Worm (Caenorhabditis elegans): ENCODE data around the gene rhi-1.

DNA sequence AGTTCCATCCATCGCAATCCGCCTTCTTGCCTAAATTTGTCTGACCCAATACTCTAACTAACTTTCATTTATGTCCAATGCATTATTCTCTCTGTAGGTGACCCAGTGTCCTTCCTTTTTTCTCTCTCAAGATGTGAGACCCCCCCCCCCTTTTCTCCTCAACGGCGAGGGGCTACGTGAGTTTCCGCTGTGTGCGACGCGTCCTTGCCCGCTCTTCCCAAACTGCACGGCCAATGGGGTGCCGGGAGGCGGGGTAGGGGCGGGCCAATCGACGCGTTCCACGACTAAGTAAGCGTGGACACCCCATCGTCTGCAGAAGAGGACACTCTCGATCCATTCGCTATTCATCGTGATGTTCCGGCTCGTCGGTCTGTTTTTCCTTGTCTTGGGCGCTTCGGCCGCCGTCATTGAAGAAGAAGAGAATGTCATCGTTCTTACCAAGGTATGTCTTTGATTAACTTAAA lies 15.6 kb downstream of the rhi-1 start, which contains the start of gene pdi-2:
- TF ChIP-seq elt-1 (tag; optimal IDR thresholded peaks at IDR 0.05; ENCODE audit: borderline replicate concordance, insufficient read depth) (no peak), flh-1 (GFP tag; optimal IDR thresholded peaks at IDR 0.05) (no peak), ztf-11 (tag; optimal IDR thresholded peaks at IDR 0.05) (no peak), pha-4 (tag; optimal IDR thresholded peaks at IDR 0.05) (no peak), unc-39 (tag; optimal IDR thresholded peaks at IDR 0.05) (no peak), nhr-2 (tag; optimal IDR thresholded peaks at IDR 0.05) (peak; percentile 41), blmp-1 (tag; optimal IDR thresholded peaks at IDR 0.05) (peak; percentile 24), hlh-1 (tag; optimal IDR thresholded peaks at IDR 0.05) (no peak), snpc-4 (tag; optimal IDR thresholded peaks at IDR 0.05) (no peak), nhr-12 (tag; optimal IDR thresholded peaks at IDR 0.05) (no peak), mep-1 (tag; optimal IDR thresholded peaks at IDR 0.05) (peak; percentile 54), unc-62 (GFP tag; optimal IDR thresholded peaks at IDR 0.05) (peak; percentile 0), nhr-28 (tag; optimal IDR thresholded peaks at IDR 0.05) (no peak), nhr-237 (tag; optimal IDR thresholded peaks at IDR 0.05) (peak; percentile 21)

Data from whole organism, mixed stage, embryonic.